Fruit fly (Drosophila melanogaster): ENCODE data around the gene CG1737.
A peak's percentile ranks its signal among the peaks of the same experiment; 100 is the strongest.

dm6 chrX:11391364-11391915 lies 41.0 kb downstream of the CG1737 start:
- TF ChIP-seq Atf6 (GFP tag; IDR thresholded peaks at IDR 0.05) (peak; percentile 34; the same call in 1 of the 2 replicates), Camta (GFP tag; optimal IDR thresholded peaks at IDR 0.05) (no peak), CG15696 (tag; optimal IDR thresholded peaks at IDR 0.05) (no peak), CoRest (tag; optimal IDR thresholded peaks at IDR 0.05) (peak; percentile 17), CG1602 (GFP tag; optimal IDR thresholded peaks at IDR 0.05) (no peak), CG10267 (tag; optimal IDR thresholded peaks at IDR 0.05) (no peak), CG13424 (tag; optimal IDR thresholded peaks at IDR 0.05) (peak; percentile 44)
